Worm (Caenorhabditis elegans): ENCODE data around the gene T18D3.6.

T18D3.6 gene

DNA sequence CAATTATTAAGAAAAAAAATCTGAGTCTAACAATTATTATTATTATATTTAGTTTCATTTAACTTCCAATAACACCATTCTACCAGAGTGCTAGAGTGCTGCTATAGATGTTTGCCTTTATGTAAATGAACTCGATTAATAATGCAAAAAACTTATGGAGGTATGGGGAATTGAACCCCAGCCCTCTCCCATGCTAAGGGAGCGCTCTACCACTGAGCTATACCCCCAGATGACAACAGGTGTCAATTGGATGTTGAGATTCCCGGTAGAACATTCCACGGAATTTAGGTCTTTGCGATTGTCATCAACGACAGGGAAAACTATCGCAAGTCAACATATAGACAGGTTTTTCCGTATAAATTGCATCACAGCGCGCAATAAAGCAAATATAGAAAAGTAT lies 8.3 kb downstream of the T18D3.6 start (continued):
- TF ChIP-seq nfya-1 (tag; optimal IDR thresholded peaks at IDR 0.05; ENCODE audit: borderline replicate concordance, insufficient read depth) (no peak), madf-10 (tag; optimal IDR thresholded peaks at IDR 0.05) (peak; percentile 80), lin-54 (GFP tag; optimal IDR thresholded peaks at IDR 0.05) (peak; percentile 54), ekl-4 (GFP tag; IDR thresholded peaks at IDR 0.05) (peak; percentile 75; the same call in 1 of the 2 replicates), efl-1 (GFP tag; optimal IDR thresholded peaks at IDR 0.05) (no peak), ceh-27 (GFP tag; optimal IDR thresholded peaks at IDR 0.05) (peak; percentile 70), fkh-3 (tag; optimal IDR thresholded peaks at IDR 0.05) (peak; percentile 83), pha-4 (tag; optimal IDR thresholded peaks at IDR 0.05) (no peak), lsy-27 (tag; optimal IDR thresholded peaks at IDR 0.05; ENCODE audit: borderline replicate concordance, insufficient read depth) (peak; percentile 46), gei-17 (GFP tag; optimal IDR thresholded peaks at IDR 0.05) (peak; percentile 38), F57C9.4 (tag; optimal IDR thresholded peaks at IDR 0.05) (no peak), nhr-90 (tag; optimal IDR thresholded peaks at IDR 0.05) (peak; percentile 85), B0019.2 (GFP tag; conservative IDR thresholded peaks at IDR 0.05) (0 out of 2 replicates have a peak, but pooled peaks have one; percentile 3), zfh-2 (GFP tag; conservative IDR thresholded peaks at IDR 0.05) (no peak), aptf-2 (GFP tag; conservative IDR thresholded peaks at IDR 0.05) (no peak), chd-7 (tag; optimal IDR thresholded peaks at IDR 0.05) (peak; percentile 73), mcd-1 (GFP tag; IDR thresholded peaks at IDR 0.05) (0 out of 2 replicates have a peak, but pooled peaks have one; percentile 56), lin-26 (GFP tag; IDR thresholded peaks at IDR 0.05) (peak; percentile 91), bed-1 (GFP tag; IDR thresholded peaks at IDR 0.05) (no peak), hlh-26 (GFP tag; conservative IDR thresholded peaks at IDR 0.05) (no peak), ceh-91 (GFP tag; IDR thresholded peaks at IDR 0.05) (no peak), hsf-1 (GFP tag; IDR thresholded peaks at IDR 0.05) (peak; percentile 43; the same call in 1 of the 2 replicates), ztf-18 (tag; optimal IDR thresholded peaks at IDR 0.05) (peak; percentile 62), F39B2.1 (GFP tag; IDR thresholded peaks at IDR 0.05) (no peak), F10E7.11 (tag; optimal IDR thresholded peaks at IDR 0.05) (no peak), rpc-1 (optimal IDR thresholded peaks at IDR 0.05) (peak; percentile 90), rpc-1 (tag; optimal IDR thresholded peaks at IDR 0.05) (peak; percentile 95), Y67H2A.10 (GFP tag; conservative IDR thresholded peaks at IDR 0.05) (no peak), ceh-40 (GFP tag; IDR thresholded peaks at IDR 0.05) (0 out of 2 replicates have a peak, but pooled peaks have one; percentile 65), F55B11.4 (tag; optimal IDR thresholded peaks at IDR 0.05; ENCODE audit: borderline replicate concordance, insufficient read depth) (no peak), F37B4.10 (GFP tag; IDR thresholded peaks at IDR 0.05) (no peak), F57A8.1 (GFP tag; optimal IDR thresholded peaks at IDR 0.05) (no peak), snpc-1.3 (tag; optimal IDR thresholded peaks at IDR 0.05; ENCODE audit: insufficient read depth) (peak; percentile 78), hmg-1.2 (GFP tag; IDR thresholded peaks at IDR 0.05) (peak; percentile 73), egl-18 (GFP tag; IDR thresholded peaks at IDR 0.05) (0 out of 2 replicates have a peak, but pooled peaks have one; percentile 58), snpc-3.4 (tag; optimal IDR thresholded peaks at IDR 0.05) (peak; percentile 70), B0336.3 (GFP tag; IDR thresholded peaks at IDR 0.05) (no peak), zim-3 (tag; optimal IDR thresholded peaks at IDR 0.05) (peak; percentile 81), nfyb-1 (GFP tag; IDR thresholded peaks at IDR 0.05) (peak; percentile 82), ztf-25 (GFP tag; IDR thresholded peaks at IDR 0.05) (no peak), Y53G8AR.9 (GFP tag; conservative IDR thresholded peaks at IDR 0.05) (peak; percentile 78; the same call in 1 of the 2 replicates), hlh-12 (tag; optimal IDR thresholded peaks at IDR 0.05) (peak; percentile 74), aptf-3 (GFP tag; IDR thresholded peaks at IDR 0.05) (peak; percentile 81; the same call in 1 of the 2 replicates), nhr-27 (tag; optimal IDR thresholded peaks at IDR 0.05) (peak; percentile 74), ceh-79 (tag; optimal IDR thresholded peaks at IDR 0.05) (peak; percentile 18), lin-40 (tag; optimal IDR thresholded peaks at IDR 0.05) (no peak), attf-6 (GFP tag; IDR thresholded peaks at IDR 0.05) (peak; percentile 45; the same call in 1 of the 2 replicates), lag-1 (GFP tag; IDR thresholded peaks at IDR 0.05) (no peak)

All from whole organism, young adult.